Fruit fly (Drosophila melanogaster): ENCODE measurements around the gene CG34130.

Gene CG34130

dm6 chr3R:26188708-26189107 lies 1.1 kb downstream of the CG34130 start, which contains the start of gene CG6073 (continued):
- peak; percentile 94 for TF ChIP-seq Abd-B (GFP tag; optimal IDR thresholded peaks at IDR 0.05)
- TF ChIP-seq CG8924 (tag; optimal IDR thresholded peaks at IDR 0.05), result no peak
- TF ChIP-seq phol (tag; optimal IDR thresholded peaks at IDR 0.05), result peak; percentile 70
- TF ChIP-seq bsh (GFP tag; optimal IDR thresholded peaks at IDR 0.05), result no peak
- TF ChIP-seq tgo (GFP tag; IDR thresholded peaks at IDR 0.05), result peak; percentile 31; the same call in 1 of the 3 replicates
- TF ChIP-seq CG12104 (GFP tag; optimal IDR thresholded peaks at IDR 0.05), result no peak
- TF ChIP-seq Hey (tag; optimal IDR thresholded peaks at IDR 0.05), result no peak
- TF ChIP-seq CG33557 (GFP tag; optimal IDR thresholded peaks at IDR 0.05), result no peak
- TF ChIP-seq CG9727 (GFP tag; optimal IDR thresholded peaks at IDR 0.05), result no peak
- peak; percentile 10 for TF ChIP-seq oc (tag; optimal IDR thresholded peaks at IDR 0.05)
- peak; percentile 26 for TF ChIP-seq CG18619 (GFP tag; optimal IDR thresholded peaks at IDR 0.05)
- TF ChIP-seq Dad (GFP tag; optimal IDR thresholded peaks at IDR 0.05), result no peak
- no peak for TF ChIP-seq br (optimal IDR thresholded peaks at IDR 0.05)
- peak; percentile 35; the same call in 1 of the 2 replicates for TF ChIP-seq E2f2 (GFP tag; IDR thresholded peaks at IDR 0.05)
- 0 out of 2 replicates have a peak, but pooled peaks have one; percentile 8 for TF ChIP-seq peb (GFP tag; IDR thresholded peaks at IDR 0.05)
- TF ChIP-seq repo (GFP tag; optimal IDR thresholded peaks at IDR 0.05), result peak; percentile 39
- peak; percentile 87 for TF ChIP-seq CG15514 (GFP tag; optimal IDR thresholded peaks at IDR 0.05)
- TF ChIP-seq Rfx (GFP tag; IDR thresholded peaks at IDR 0.05), result peak; percentile 81
- TF ChIP-seq prd (optimal IDR thresholded peaks at IDR 0.05), result no peak
- TF ChIP-seq prd (GFP tag; IDR thresholded peaks at IDR 0.05), result peak; percentile 46; the same call in 1 of the 3 replicates
- peak in 1 of 2 experiments; percentile 50 for TF ChIP-seq insv (GFP tag; optimal IDR thresholded peaks at IDR 0.05)
- peak; percentile 91 for TF ChIP-seq CG4617 (GFP tag; optimal IDR thresholded peaks at IDR 0.05; ENCODE audit: borderline replicate concordance)
- TF ChIP-seq Bteb2 (GFP tag; optimal IDR thresholded peaks at IDR 0.05), result peak; percentile 4
- no peak for TF ChIP-seq D (optimal IDR thresholded peaks at IDR 0.05)
- no peak for TF ChIP-seq D (GFP tag; optimal IDR thresholded peaks at IDR 0.05)
- peak; percentile 83 for TF ChIP-seq CG13894 (tag; optimal IDR thresholded peaks at IDR 0.05)
- peak; percentile 40 for TF ChIP-seq maf-S (GFP tag; optimal IDR thresholded peaks at IDR 0.05)
- TF ChIP-seq cas (GFP tag; IDR thresholded peaks at IDR 0.05), result no peak; the same call in 1 of the 2 replicates
- peak; percentile 39; the same call in 1 of the 2 replicates for TF ChIP-seq sisA (GFP tag; IDR thresholded peaks at IDR 0.05)
- TF ChIP-seq Dip3 (GFP tag; optimal IDR thresholded peaks at IDR 0.05), result peak; percentile 36
- TF ChIP-seq mld (GFP tag; IDR thresholded peaks at IDR 0.05; ENCODE audit: partially characterized antibody), result no peak
- no peak for TF ChIP-seq NK7.1 (GFP tag; optimal IDR thresholded peaks at IDR 0.05)
- TF ChIP-seq cato (GFP tag; optimal IDR thresholded peaks at IDR 0.05; ENCODE audit: borderline replicate concordance), result no peak
- TF ChIP-seq disco-r (GFP tag; optimal IDR thresholded peaks at IDR 0.05), result peak; percentile 14
- TF ChIP-seq exex (tag; optimal IDR thresholded peaks at IDR 0.05), result no peak
- no peak for TF ChIP-seq CG1529 (GFP tag; optimal IDR thresholded peaks at IDR 0.05)
- no peak for TF ChIP-seq run (tag; optimal IDR thresholded peaks at IDR 0.05)
- TF ChIP-seq jumu (GFP tag; optimal IDR thresholded peaks at IDR 0.05), result peak; percentile 55
- TF ChIP-seq Oaz (GFP tag; IDR thresholded peaks at IDR 0.05), result no peak
- TF ChIP-seq CG11560 (tag; IDR thresholded peaks at IDR 0.05), result peak; percentile 69; the same call in 2 of the 3 replicates
- no peak for TF ChIP-seq odd (GFP tag; optimal IDR thresholded peaks at IDR 0.05)
- no peak for TF ChIP-seq az2 (GFP tag; optimal IDR thresholded peaks at IDR 0.05)
- TF ChIP-seq fd96Cb (tag; optimal IDR thresholded peaks at IDR 0.05), result no peak
- 0 out of 2 replicates have a peak, but pooled peaks have one; percentile 9 for TF ChIP-seq ttk (GFP tag; IDR thresholded peaks at IDR 0.05)
- TF ChIP-seq CG5245 (GFP tag; optimal IDR thresholded peaks at IDR 0.05), result no peak
- TF ChIP-seq pros (GFP tag; optimal IDR thresholded peaks at IDR 0.05), result no peak
- TF ChIP-seq caup (GFP tag; optimal IDR thresholded peaks at IDR 0.05; ENCODE audit: severe bottlenecking), result peak; percentile 18
- TF ChIP-seq Mad (GFP tag; optimal IDR thresholded peaks at IDR 0.05), result peak; percentile 60
- TF ChIP-seq CG30431 (GFP tag; optimal IDR thresholded peaks at IDR 0.05), result no peak
- peak; percentile 31 for TF ChIP-seq CG15269 (tag; optimal IDR thresholded peaks at IDR 0.05)
- no peak for TF ChIP-seq wdn (GFP tag; IDR thresholded peaks at IDR 0.05)
- peak; percentile 62 for TF ChIP-seq Dref (GFP tag; IDR thresholded peaks at IDR 0.05)

Data from whole organism, embryonic.